Worm (Caenorhabditis elegans): ENCODE data around the gene T06D8.9.

DNA sequence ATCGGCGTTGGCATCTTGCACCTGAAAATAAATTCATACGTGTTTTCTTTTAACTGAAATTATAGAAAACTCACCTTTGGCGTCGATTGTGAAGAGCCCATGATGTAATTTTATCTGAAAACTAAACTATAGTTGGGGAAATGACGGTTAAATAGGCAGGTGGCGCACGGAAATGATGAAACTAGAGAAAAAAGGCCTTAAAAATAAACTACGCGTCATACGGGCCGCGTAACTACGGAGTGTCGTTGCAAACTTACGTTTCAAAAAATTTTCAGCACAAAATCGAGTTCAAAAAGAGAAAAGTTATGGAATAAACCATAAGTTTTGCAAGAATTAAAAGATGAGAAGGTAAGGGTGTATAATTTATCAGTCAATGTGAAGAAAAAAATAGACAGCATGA lies 3.1 kb upstream of the T06D8.9 start, which contains the start of gene cchl-1:
- no peak for TF ChIP-seq dao-5 (tag; optimal IDR thresholded peaks at IDR 0.05)
- TF ChIP-seq him-1 (tag; optimal IDR thresholded peaks at IDR 0.05): no peak

Data from whole organism, L4/young adult.